Worm (Caenorhabditis elegans) whole organism, young adult: ENCODE data around the gene fbxa-19.
"Not testable (repeated sequence)": the region's sequence is repeated elsewhere in the genome, so short reads cannot be mapped to it uniquely, and the experiment has no call there.

Experiments used
- F23B12.7 ChIP-seq: sonication (generic microtip); optimal IDR thresholded peaks from 2 replicates; lab custom pipeline; 2017; ENCODE audit warnings: missing genetic modification characterization, mild to moderate bottlenecking, missing compliant biosample characterization, antibody characterized with exemption, moderate library complexity; ENCODE audit not compliant: insufficient read depth
- F37B4.10 ChIP-seq: fragments of 200-800 bp; sonication (Bioruptor generic); IDR thresholded peaks from 2 replicates; pipeline ENCODE4 v1.3.6; 2022; ENCODE audit warnings: missing genetic modification characterization, missing compliant biosample characterization
- T07F8.4 ChIP-seq: sonication (generic microtip); optimal IDR thresholded peaks from 2 replicates; lab custom pipeline; 2016; ENCODE audit warnings: mild to moderate bottlenecking, missing genetic modification characterization, moderate library complexity, missing compliant biosample characterization
- Y67H2A.10 ChIP-seq: fragments of 200-800 bp; sonication (Bioruptor generic); conservative IDR thresholded peaks from 2 replicates; pipeline ENCODE4 v1.3.6; 2022; ENCODE audit warnings: missing genetic modification reagents, missing genetic modification characterization, missing compliant biosample characterization
- Y95B8A.8 ChIP-seq: fragments of 200-800 bp; sonication (Bioruptor generic); IDR thresholded peaks from 2 replicates; pipeline ENCODE4 v1.3.6; 2022; ENCODE audit warnings: missing genetic modification reagents, missing genetic modification characterization, missing compliant biosample characterization
- athp-1 ChIP-seq: sonication (generic microtip); optimal IDR thresholded peaks from 2 replicates; lab custom pipeline; 2017; ENCODE audit warnings: mild to moderate bottlenecking, missing genetic modification characterization, missing compliant biosample characterization
- bed-2 ChIP-seq: fragments of 200-800 bp; sonication (Bioruptor generic); IDR thresholded peaks from 2 replicates; pipeline ENCODE4 v1.3.6; 2022; ENCODE audit warnings: missing genetic modification reagents, missing genetic modification characterization, missing compliant biosample characterization
- cebp-2 ChIP-seq: fragments of 200-800 bp; sonication (Bioruptor generic); IDR thresholded peaks from 2 replicates; pipeline ENCODE4 v1.3.6; 2022; ENCODE audit warnings: missing genetic modification characterization, missing compliant biosample characterization
- ceh-79 ChIP-seq: sonication (generic microtip); optimal IDR thresholded peaks from 2 replicates; lab custom pipeline; 2017; ENCODE audit warnings: mild to moderate bottlenecking, missing genetic modification characterization, missing compliant biosample characterization
- egl-18 ChIP-seq: fragments of 200-800 bp; sonication (Bioruptor generic); IDR thresholded peaks from 2 replicates; pipeline ENCODE4 v1.3.6; 2022; ENCODE audit warnings: missing genetic modification reagents, missing genetic modification characterization, missing compliant biosample characterization
- egrh-3 ChIP-seq: fragments of 200-800 bp; sonication (Bioruptor generic); IDR thresholded peaks from 2 replicates; pipeline ENCODE4 v1.3.6; 2022; ENCODE audit warnings: missing genetic modification reagents, missing genetic modification characterization, missing compliant biosample characterization
- lin-35 ChIP-seq, 3 experiments: fragments of 150-350 bp in 2 of 3; sonication (generic microtip) in 1 of 3; optimal IDR thresholded peaks; 2 replicates each; lab custom pipeline; 2014 to 2018; ENCODE audit warnings: missing biosample characterization in 3 of 3, missing genetic modification characterization in 3 of 3, missing genetic modification reagents in 3 of 3
- mes-4 ChIP-seq: sonication (generic microtip); optimal IDR thresholded peaks from 2 replicates; lab custom pipeline; 2016; ENCODE audit warnings: missing genotype, missing genetic modification characterization, missing compliant biosample characterization
- nhr-179 ChIP-seq: sonication (generic microtip); optimal IDR thresholded peaks from 2 replicates; lab custom pipeline; 2016; ENCODE audit warnings: mild to moderate bottlenecking, missing genetic modification characterization, missing compliant biosample characterization
- nhr-80 ChIP-seq: sonication (generic microtip); optimal IDR thresholded peaks from 2 replicates; lab custom pipeline; 2016; ENCODE audit warnings: missing genetic modification characterization, missing compliant biosample characterization
- nhr-90 ChIP-seq: sonication (generic microtip); optimal IDR thresholded peaks from 2 replicates; lab custom pipeline; 2016; ENCODE audit warnings: missing genotype, mild to moderate bottlenecking, missing genetic modification characterization, missing compliant biosample characterization
- pbrm-1 ChIP-seq: fragments of 200-800 bp; sonication (Bioruptor generic); IDR thresholded peaks from 2 replicates; pipeline ENCODE4 v1.3.6; 2022; ENCODE audit warnings: missing genetic modification reagents, missing genetic modification characterization, missing compliant biosample characterization
- snpc-1.1 ChIP-seq: sonication (generic microtip); optimal IDR thresholded peaks from 2 replicates; lab custom pipeline; 2017; ENCODE audit warnings: missing genetic modification characterization, mild to moderate bottlenecking, missing compliant biosample characterization, antibody characterized with exemption, moderate library complexity, missing genotype, missing genetic modification reagents; ENCODE audit not compliant: insufficient read depth
- ztf-25 ChIP-seq: fragments of 200-800 bp; sonication (Bioruptor generic); IDR thresholded peaks from 2 replicates; pipeline ENCODE4 v1.3.6; 2022; ENCODE audit warnings: missing genetic modification reagents, missing genetic modification characterization, missing compliant biosample characterization
- ztf-26 ChIP-seq: sonication (generic microtip); optimal IDR thresholded peaks from 2 replicates; lab custom pipeline; 2017; ENCODE audit warnings: missing genetic modification characterization, missing compliant biosample characterization

Gene fbxa-19

ce11 chrIII:1355320-1355719 is 40.1 kb downstream of the fbxa-19 start, which contains the start of gene Y82E9BL.1:
Gene Y82E9BL.1 (minus strand): TSS chrIII:1355420.
- TF ChIP-seq nhr-179 (tag; lab: Kevin White, UChicago) (no peak), bed-2 (no peak), T07F8.4 (tag; lab: Kevin White, UChicago) (no peak), athp-1 (tag; lab: Kevin White, UChicago) (no peak), Y95B8A.8 (GFP tag; lab: Robert Waterston, UW) (no peak), ceh-79 (tag; lab: Kevin White, UChicago) (no peak), snpc-1.1 (no peak), egl-18 (GFP tag; lab: Robert Waterston, UW) (no peak), cebp-2 (no peak), F37B4.10 (GFP tag; lab: Robert Waterston, UW) (no peak), pbrm-1 (no peak), egrh-3 (GFP tag; lab: Robert Waterston, UW) (no peak)

- TF ChIP-seq Y67H2A.10 (GFP tag; lab: Robert Waterston, UW); nhr-90 (tag; lab: Kevin White, UChicago); nhr-179 (tag; lab: Kevin White, UChicago): not testable (repeated sequence)
These were observed 42.8 kb downstream of the fbxa-19 start, which contains the start of gene Y82E9BR.8 for ce11 chrIII:1357973-1358372. Gene Y82E9BR.8 (minus strand): TSS chrIII:1358073.

ce11 chrIII:1359669-1360068 is 44.5 kb downstream of the fbxa-19 start, which contains the start of gene Y82E9BR.9:
Gene Y82E9BR.9 (minus strand): TSS chrIII:1359769.
- TF ChIP-seq lin-35 (GFP tag; optimal IDR thresholded peaks at IDR 0.05; lab: Kevin White, UChicago) (no peak), ztf-26 (no peak), ztf-25 (GFP tag; lab: Robert Waterston, UW) (no peak), F23B12.7 (tag; lab: Kevin White, UChicago) (no peak), mes-4 (tag; lab: Kevin White, UChicago) (no peak), nhr-80 (tag; lab: Kevin White, UChicago) (no peak)
